Fruit fly (Drosophila melanogaster) whole organism, embryonic: ENCODE measurements around the gene RpS2.
A peak's percentile ranks its signal among the peaks of the same experiment; 100 is the strongest.

Experiments
- B-H1 ChIP-seq: fragments of 200-800 bp; sonication (Bioruptor generic); IDR thresholded peaks from 3 replicates; pipeline ENCODE4 v1.3.6; 2022; ENCODE audit warnings: missing biosample characterization, missing genetic modification characterization
- CG10321 ChIP-seq: fragments of 200-800 bp; sonication (Bioruptor generic); IDR thresholded peaks from 2 replicates; pipeline ENCODE4 v1.3.6; 2022; ENCODE audit warnings: missing biosample characterization, missing genetic modification characterization
- CG11560 ChIP-seq: fragments of 200-800 bp; sonication (Bioruptor generic); IDR thresholded peaks from 3 replicates; pipeline ENCODE4 v1.3.6; 2022; ENCODE audit warnings: missing biosample characterization, missing genetic modification characterization
- CG12071 ChIP-seq: fragments of 200-800 bp; sonication (Bioruptor generic); optimal IDR thresholded peaks from 3 replicates; lab custom pipeline; 2018; ENCODE audit warnings: missing biosample characterization, mild to moderate bottlenecking, missing genetic modification characterization
- CG12104 ChIP-seq: fragments of 200-800 bp; sonication (Bioruptor generic); optimal IDR thresholded peaks from 3 replicates; lab custom pipeline; 2016; ENCODE audit warnings: missing biosample characterization, missing genetic modification characterization
- CG12744 ChIP-seq: fragments of 200-800 bp; sonication (Bioruptor generic); optimal IDR thresholded peaks from 2 replicates; lab custom pipeline; 2016; ENCODE audit warnings: missing biosample characterization, missing genetic modification characterization
- CG12942 ChIP-seq: fragments of 200-800 bp; sonication (Bioruptor generic); optimal IDR thresholded peaks from 3 replicates; lab custom pipeline; 2016; ENCODE audit warnings: missing biosample characterization, missing genetic modification characterization
- CG14860 ChIP-seq: fragments of 200-800 bp; sonication (Bioruptor generic); IDR thresholded peaks from 3 replicates; pipeline ENCODE4 v1.3.6; 2022; ENCODE audit warnings: missing biosample characterization, missing genetic modification characterization; ENCODE audit not compliant: partially characterized antibody
- CG2116 ChIP-seq: fragments of 200-800 bp; sonication (Bioruptor generic); optimal IDR thresholded peaks from 3 replicates; lab custom pipeline; 2018; ENCODE audit warnings: missing biosample characterization, mild to moderate bottlenecking, missing genetic modification characterization
- CG2712 ChIP-seq: fragments of 200-800 bp; optimal IDR thresholded peaks from 3 replicates; lab custom pipeline; 2019; ENCODE audit warnings: missing biosample characterization, mild to moderate bottlenecking, missing genetic modification characterization, moderate library complexity
- CG32767 ChIP-seq: fragments of 200-800 bp; sonication (Bioruptor generic); IDR thresholded peaks from 2 replicates; pipeline ENCODE4 v1.3.6; 2022; ENCODE audit warnings: missing biosample characterization, missing genetic modification characterization
- CG34224 ChIP-seq: fragments of 200-800 bp; sonication (Bioruptor generic); IDR thresholded peaks from 3 replicates; pipeline ENCODE4 v1.3.6; 2022; ENCODE audit warnings: missing biosample characterization, missing genetic modification characterization; ENCODE audit not compliant: partially characterized antibody
- CG3838 ChIP-seq: fragments of 200-800 bp; sonication (Bioruptor generic); optimal IDR thresholded peaks from 3 replicates; lab custom pipeline; 2016; ENCODE audit warnings: missing biosample characterization, missing genetic modification characterization
- CG4820 ChIP-seq: fragments of 200-800 bp; sonication (Bioruptor generic); optimal IDR thresholded peaks from 3 replicates; lab custom pipeline; 2016; ENCODE audit warnings: missing biosample characterization, missing genetic modification characterization
- CG6791 ChIP-seq: fragments of 200-800 bp; sonication (Bioruptor generic); IDR thresholded peaks from 3 replicates; pipeline ENCODE4 v1.3.6; 2022; ENCODE audit warnings: missing biosample characterization, missing genetic modification characterization; ENCODE audit not compliant: partially characterized antibody
- CG7839 ChIP-seq: fragments of 200-800 bp; sonication (Bioruptor generic); optimal IDR thresholded peaks from 3 replicates; lab custom pipeline; 2018; ENCODE audit warnings: missing biosample characterization, mild to moderate bottlenecking, missing genetic modification characterization, moderate library complexity
- CG7963 ChIP-seq: fragments of 200-800 bp; sonication (Bioruptor generic); IDR thresholded peaks from 3 replicates; pipeline ENCODE4 v1.3.6; 2022; ENCODE audit warnings: missing biosample characterization, missing genetic modification characterization; ENCODE audit not compliant: partially characterized antibody
- Dp ChIP-seq: fragments of 200-800 bp; sonication (Bioruptor generic); optimal IDR thresholded peaks from 2 replicates; lab custom pipeline; 2018; ENCODE audit warnings: missing biosample characterization, mild to moderate bottlenecking, missing genetic modification characterization, moderate library complexity
- Dref ChIP-seq: fragments of 200-800 bp; sonication (Bioruptor generic); IDR thresholded peaks from 2 replicates; pipeline ENCODE4 v1.3.6; 2022; ENCODE audit warnings: missing biosample characterization, missing genetic modification characterization
- E2f2 ChIP-seq: fragments of 200-800 bp; sonication (Bioruptor generic); IDR thresholded peaks from 2 replicates; pipeline ENCODE4 v1.3.6; 2022; ENCODE audit warnings: missing biosample characterization, missing genetic modification characterization
- Elba2 ChIP-seq: fragments of 200-800 bp; sonication (Bioruptor generic); optimal IDR thresholded peaks from 3 replicates; lab custom pipeline; 2016; ENCODE audit warnings: missing biosample characterization, missing genetic modification characterization
- Fer1 ChIP-seq: fragments of 200-800 bp; sonication (Bioruptor generic); optimal IDR thresholded peaks from 2 replicates; lab custom pipeline; 2017; ENCODE audit warnings: missing biosample characterization, mild to moderate bottlenecking, missing genetic modification characterization
- HLH4C ChIP-seq: fragments of 200-800 bp; sonication (Bioruptor generic); IDR thresholded peaks from 3 replicates; pipeline ENCODE4 v1.3.6; 2022; ENCODE audit warnings: missing biosample characterization, missing genetic modification characterization; ENCODE audit not compliant: partially characterized antibody
- MBD-R2 ChIP-seq: fragments of 200-800 bp; sonication (Bioruptor generic); IDR thresholded peaks from 2 replicates; pipeline ENCODE4 v1.3.6; 2022; ENCODE audit warnings: missing biosample characterization, missing genetic modification characterization
- Med ChIP-seq: fragments of 200-800 bp; sonication (Bioruptor generic); peaks from one replicate; lab custom pipeline; 2016; ENCODE audit warnings: missing biosample characterization, missing genetic modification characterization, mild to moderate bottlenecking, inconsistent platforms, moderate library complexity
- Neu2 ChIP-seq: fragments of 200-800 bp; sonication (Bioruptor generic); optimal IDR thresholded peaks from 3 replicates; lab custom pipeline; 2016; ENCODE audit warnings: missing biosample characterization, missing genetic modification characterization, borderline replicate concordance
- Scr ChIP-seq: fragments of 200-800 bp; sonication (Bioruptor generic); IDR thresholded peaks from 2 replicates; pipeline ENCODE4 v1.3.6; 2022; ENCODE audit warnings: missing biosample characterization, missing genetic modification characterization; ENCODE audit not compliant: partially characterized antibody
- Tbp ChIP-seq: fragments of >200 bp; optimal IDR thresholded peaks from 2 replicates; lab custom pipeline; 2018; ENCODE audit warnings: missing biosample characterization, missing genetic modification characterization
- crp ChIP-seq, 2 experiments: fragments of 200-800 bp; sonication (Bioruptor generic); optimal IDR thresholded peaks; 2 replicates in 1 of 2; 3 replicates in 1 of 2; lab custom pipeline; 2017; ENCODE audit warnings: missing biosample characterization in 2 of 2, missing genetic modification characterization in 2 of 2, mild to moderate bottlenecking in 1 of 2, moderate library complexity in 1 of 2
- exex ChIP-seq: fragments of 200-800 bp; sonication (Bioruptor generic); optimal IDR thresholded peaks from 4 replicates; lab custom pipeline; 2018; ENCODE audit warnings: missing biosample characterization, mild to moderate bottlenecking, missing genetic modification characterization, moderate library complexity
- nau ChIP-seq: fragments of 200-800 bp; sonication (Bioruptor generic); optimal IDR thresholded peaks from 3 replicates; lab custom pipeline; 2017; ENCODE audit warnings: missing biosample characterization, mild to moderate bottlenecking, missing genetic modification characterization, missing genetic modification reagents
- nerfin-2 ChIP-seq: fragments of 200-800 bp; sonication (Bioruptor generic); IDR thresholded peaks from 2 replicates; pipeline ENCODE4 v1.3.6; 2022; ENCODE audit warnings: missing biosample characterization, missing genetic modification characterization; ENCODE audit not compliant: partially characterized antibody
- pan ChIP-seq, 4 experiments: fragments of >200 bp in 3 of 4; fragments of 200-800 bp in 1 of 4; sonication (Bioruptor generic) in 1 of 4; optimal IDR thresholded peaks in 3 of 4; IDR thresholded peaks in 1 of 4; 2 replicates each; pipeline versions ENCODE4 v1.3.6 to Lab custom; 2017 to 2022; ENCODE audit warnings: missing biosample characterization in 2 of 4, missing genetic modification characterization in 2 of 4, mixed read lengths in 1 of 4
- prd ChIP-seq, 3 experiments: fragments of >200 bp in 2 of 3; fragments of 200-800 bp in 1 of 3; sonication (Bioruptor generic) in 1 of 3; optimal IDR thresholded peaks in 2 of 3; IDR thresholded peaks in 1 of 3; 2 replicates in 2 of 3; 3 replicates in 1 of 3; pipeline versions ENCODE4 v1.3.6 to Lab custom; 2017 to 2022; ENCODE audit warnings: missing biosample characterization in 1 of 3, missing genetic modification characterization in 1 of 3
- pzg ChIP-seq: fragments of 200-800 bp; sonication (Bioruptor generic); optimal IDR thresholded peaks from 3 replicates; lab custom pipeline; 2018; ENCODE audit warnings: missing biosample characterization, mild to moderate bottlenecking, missing genetic modification characterization, moderate library complexity
- sna ChIP-seq: fragments of 200-800 bp; sonication (Bioruptor generic); IDR thresholded peaks from 2 replicates; pipeline ENCODE4 v1.3.6; 2022; ENCODE audit warnings: missing biosample characterization, missing genetic modification characterization; ENCODE audit not compliant: partially characterized antibody
- tna ChIP-seq: fragments of 200-800 bp; sonication (Bioruptor generic); IDR thresholded peaks from 2 replicates; pipeline ENCODE4 v1.3.6; 2022; ENCODE audit warnings: missing biosample characterization, missing genetic modification characterization; ENCODE audit not compliant: partially characterized antibody
- zen2 ChIP-seq: fragments of 200-800 bp; sonication (Bioruptor generic); IDR thresholded peaks from 3 replicates; pipeline ENCODE4 v1.3.6; 2022; ENCODE audit warnings: missing biosample characterization, missing genetic modification characterization; ENCODE audit not compliant: partially characterized antibody

Gene RpS2

dm6 chr2L:9921401-9921800 lies 24.0 kb upstream of the RpS2 start, which contains the start of gene CG4592 (continued):
- TF ChIP-seq prd (optimal IDR thresholded peaks at IDR 0.05; lab: Kevin White, UChicago) (no peak), prd (GFP tag; IDR thresholded peaks at IDR 0.05; lab: Robert Waterston, UW) (peak; percentile 53; the same call in 2 of the 3 replicates), pan (optimal IDR thresholded peaks at IDR 0.05; lab: Kevin White, UChicago) (no peak), pan (GFP tag; optimal IDR thresholded peaks at IDR 0.05 in 1 of 2, IDR thresholded peaks at IDR 0.05 in 1 of 2) (peak in 1 of 2 experiments; percentile 73), CG12071 (peak; percentile 30), CG12942 (GFP tag; lab: Kevin White, UChicago) (peak; percentile 29), CG10321 (peak; percentile 32; the same call in 1 of the 2 replicates), Neu2 (no peak), CG12104 (peak; percentile 4), CG4820 (GFP tag; lab: Kevin White, UChicago) (peak; percentile 99), Elba2 (GFP tag; lab: Kevin White, UChicago) (no peak), sna (GFP tag; lab: Robert Waterston, UW) (no peak), CG2712 (tag; lab: Kevin White, UChicago) (peak; percentile 78), CG3838 (peak; percentile 5), B-H1 (peak; percentile 21; the same call in 1 of the 3 replicates)

DNA sequence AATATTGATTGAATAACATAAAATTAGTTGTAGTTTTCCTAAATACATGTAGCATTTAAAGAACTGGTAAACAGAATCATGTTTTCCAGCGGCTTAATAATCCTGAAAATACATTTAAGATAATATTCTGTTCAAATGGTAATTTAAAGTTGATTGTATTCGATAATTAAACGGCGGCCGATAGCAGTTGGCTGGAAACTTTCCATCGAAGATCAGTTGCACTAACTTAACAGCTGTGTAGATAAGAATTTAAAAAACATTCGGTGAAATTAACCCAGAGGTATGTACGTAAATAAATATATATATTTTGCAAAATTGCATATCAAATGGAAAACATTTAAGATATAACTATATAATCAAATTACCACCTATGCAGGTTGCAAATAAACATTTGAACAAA lies 22.6 kb upstream of the RpS2 start, which contains the start of gene CG4594:
CG4594 (plus strand) TSS at position 212 of the 400 bp plus-strand sequence.
- TF ChIP-seq Fer1 (GFP tag; lab: Kevin White, UChicago) = no peak
- peak; percentile 23; the same call in 1 of the 3 replicates for TF ChIP-seq HLH4C
- TF ChIP-seq CG12744 = no peak
- peak; percentile 41; the same call in 1 of the 2 replicates for TF ChIP-seq nerfin-2 (GFP tag; lab: Robert Waterston, UW)
- no peak for TF ChIP-seq CG7839
- TF ChIP-seq CG32767 = no peak
- TF ChIP-seq Med (GFP tag; lab: Kevin White, UChicago) = no peak
- peak in 1 of 2 experiments; percentile 71 for TF ChIP-seq crp (GFP tag; optimal IDR thresholded peaks at IDR 0.05; lab: Kevin White, UChicago)
- TF ChIP-seq Dp (GFP tag; lab: Kevin White, UChicago) = peak; percentile 69
- TF ChIP-seq tna (GFP tag; lab: Robert Waterston, UW) = peak; percentile 16; the same call in 1 of the 2 replicates
- no peak for TF ChIP-seq Tbp
- TF ChIP-seq Scr (GFP tag; lab: Robert Waterston, UW) = 0 out of 2 replicates have a peak, but pooled peaks have one; percentile 32
- 0 out of 2 replicates have a peak, but pooled peaks have one; percentile 8 for TF ChIP-seq MBD-R2 (GFP tag; lab: Robert Waterston, UW)
- peak; percentile 80 for TF ChIP-seq E2f2 (GFP tag; lab: Robert Waterston, UW)
- peak; percentile 17 for TF ChIP-seq pzg (GFP tag; lab: Kevin White, UChicago)
- peak; percentile 13; the same call in 2 of the 3 replicates for TF ChIP-seq CG7963 (GFP tag; lab: Robert Waterston, UW)
- peak; percentile 15; the same call in 2 of the 3 replicates for TF ChIP-seq CG6791 (GFP tag; lab: Robert Waterston, UW)
- TF ChIP-seq CG34224 (GFP tag; lab: Robert Waterston, UW) = 0 out of 3 replicates have a peak, but pooled peaks have one; percentile 28
- peak; percentile 3 for TF ChIP-seq CG2116 (GFP tag; lab: Kevin White, UChicago)
- TF ChIP-seq CG11560 (tag; lab: Robert Waterston, UW) = peak; percentile 92
- TF ChIP-seq Dref = peak; percentile 66
- TF ChIP-seq zen2 (GFP tag; lab: Robert Waterston, UW) = no peak
- TF ChIP-seq nau (GFP tag; lab: Kevin White, UChicago) = no peak
- 0 out of 3 replicates have a peak, but pooled peaks have one; percentile 12 for TF ChIP-seq CG14860
- peak; percentile 22 for TF ChIP-seq exex (tag; lab: Kevin White, UChicago)
